Worm (Caenorhabditis elegans) whole organism, midembryonic: ENCODE results near the gene best-6.
"Not testable (repeated sequence)": the region's sequence is repeated elsewhere in the genome, so short reads cannot be mapped to it uniquely, and the experiment has no call there.

Source experiments
- T22C8.4 ChIP-seq: fragments of 200-800 bp; sonication (Bioruptor generic); IDR thresholded peaks from 2 replicates; pipeline ENCODE4 v1.3.6; 2022; ENCODE audit warnings: missing genetic modification characterization, missing compliant biosample characterization
- cog-1 ChIP-seq: sonication (generic microtip); optimal IDR thresholded peaks from 2 replicates; lab custom pipeline; 2016; ENCODE audit warnings: missing genetic modification characterization, missing compliant biosample characterization
- flt-1 ChIP-seq: fragments of 200-800 bp; sonication (Bioruptor generic); IDR thresholded peaks from 2 replicates; pipeline ENCODE4 v1.3.6; 2022; ENCODE audit warnings: missing genetic modification characterization, missing compliant biosample characterization
- klf-2 ChIP-seq: fragments of 200-800 bp; sonication (Bioruptor generic); conservative IDR thresholded peaks from 2 replicates; pipeline ENCODE4 v1.3.6; 2022; ENCODE audit warnings: missing genetic modification reagents, missing genetic modification characterization, missing compliant biosample characterization
- med-1 ChIP-seq: sonication (generic microtip); optimal IDR thresholded peaks from 2 replicates; lab custom pipeline; 2017; ENCODE audit warnings: missing genetic modification characterization, mild to moderate bottlenecking, missing compliant biosample characterization, antibody characterized with exemption, missing genetic modification reagents; ENCODE audit not compliant: insufficient read depth
- ref-1 ChIP-seq: fragments of 200-800 bp; sonication (Bioruptor generic); conservative IDR thresholded peaks from 2 replicates; pipeline ENCODE4 v1.3.6; 2022; ENCODE audit warnings: missing genetic modification reagents, missing genetic modification characterization, missing compliant biosample characterization
- tab-1 ChIP-seq: fragments of 200-800 bp; sonication (Bioruptor generic); IDR thresholded peaks from 2 replicates; pipeline ENCODE4 v1.3.6; 2022; ENCODE audit warnings: missing genetic modification characterization, missing compliant biosample characterization
- ztf-23 ChIP-seq: fragments of 200-800 bp; sonication (Bioruptor generic); IDR thresholded peaks from 2 replicates; pipeline ENCODE4 v1.3.6; 2022; ENCODE audit warnings: missing genetic modification reagents, missing genetic modification characterization, missing compliant biosample characterization
- ztf-29 ChIP-seq: fragments of 200-800 bp; sonication (Bioruptor generic); IDR thresholded peaks from 2 replicates; pipeline ENCODE4 v1.3.6; 2022; ENCODE audit warnings: missing genetic modification reagents, missing genetic modification characterization, missing compliant biosample characterization

The best-6 gene

ce11 chrIV:5028978-5029377 lies at the start of gene best-6, which contains the start of gene C09B9.2:
Gene best-6 (minus strand): TSS chrIV:5029078.
Gene C09B9.2 (plus strand): TSS chrIV:5029291.
- TF ChIP-seq ztf-23 (GFP tag; lab: Robert Waterston, UW) (no peak), flt-1 (GFP tag; lab: Robert Waterston, UW) (no peak), ref-1 (GFP tag; lab: Robert Waterston, UW) (no peak), tab-1 (GFP tag; lab: Robert Waterston, UW) (no peak), ztf-29 (GFP tag; lab: Robert Waterston, UW) (no peak), cog-1 (tag; lab: Kevin White, UChicago) (no peak), med-1 (GFP tag; lab: Kevin White, UChicago) (no peak), klf-2 (GFP tag; lab: Robert Waterston, UW) (no peak), T22C8.4 (no peak)

- TF ChIP-seq tab-1 (GFP tag; lab: Robert Waterston, UW), result 0 out of 2 replicates have a peak, but pooled peaks have one; percentile 22
- TF ChIP-seq ztf-29 (GFP tag; lab: Robert Waterston, UW), result no peak
- no peak for TF ChIP-seq med-1 (GFP tag; lab: Kevin White, UChicago)
- TF ChIP-seq cog-1 (tag; lab: Kevin White, UChicago), result no peak
Observed at ce11 chrIV:5077918-5078317, 49.0 kb upstream of the best-6 start.

ce11 chrIV:5076607-5077006 lies 47.7 kb upstream of the best-6 start:
- TF ChIP-seq med-1 (GFP tag; lab: Kevin White, UChicago) (no peak), T22C8.4 (no peak), cog-1 (tag; lab: Kevin White, UChicago) (no peak), ztf-29 (GFP tag; lab: Robert Waterston, UW) (no peak), klf-2 (GFP tag; lab: Robert Waterston, UW) (no peak), ref-1 (GFP tag; lab: Robert Waterston, UW) (no peak), flt-1 (GFP tag; lab: Robert Waterston, UW) (no peak), tab-1 (GFP tag; lab: Robert Waterston, UW) (no peak), ztf-23 (GFP tag; lab: Robert Waterston, UW) (no peak)

ce11 chrIV:5073836-5074235 lies 45.0 kb upstream of the best-6 start:
- no peak for TF ChIP-seq ztf-29 (GFP tag; lab: Robert Waterston, UW)
- no peak for TF ChIP-seq ref-1 (GFP tag; lab: Robert Waterston, UW)
- TF ChIP-seq T22C8.4, result no peak
- no peak for TF ChIP-seq tab-1 (GFP tag; lab: Robert Waterston, UW)
- no peak for TF ChIP-seq klf-2 (GFP tag; lab: Robert Waterston, UW)
- TF ChIP-seq ztf-23 (GFP tag; lab: Robert Waterston, UW), result no peak
- TF ChIP-seq flt-1 (GFP tag; lab: Robert Waterston, UW), result no peak
- no peak for TF ChIP-seq med-1 (GFP tag; lab: Kevin White, UChicago)
- TF ChIP-seq cog-1 (tag; lab: Kevin White, UChicago), result no peak

- TF ChIP-seq ztf-29 (GFP tag; lab: Robert Waterston, UW); ztf-23 (GFP tag; lab: Robert Waterston, UW); cog-1 (tag; lab: Kevin White, UChicago): not testable (repeated sequence)
Observed at ce11 chrIV:5070593-5070992, 41.7 kb upstream of the best-6 start, which contains the start of gene C02B10.6. Gene C02B10.6 (plus strand): TSS chrIV:5070893.

- TF ChIP-seq med-1 (GFP tag; lab: Kevin White, UChicago); ref-1 (GFP tag; lab: Robert Waterston, UW); ztf-23 (GFP tag; lab: Robert Waterston, UW): not testable (repeated sequence)
Observed at ce11 chrIV:5068541-5068940, 39.7 kb upstream of the best-6 start, which contains the start of the genes R13H9.6 and rmd-6. Gene R13H9.6 (minus strand): TSS chrIV:5068641. Gene rmd-6 (plus strand): TSS chrIV:5068845.

- TF ChIP-seq med-1 (GFP tag; lab: Kevin White, UChicago); tab-1 (GFP tag; lab: Robert Waterston, UW); ref-1 (GFP tag; lab: Robert Waterston, UW): not testable (repeated sequence)
Observed at ce11 chrIV:5066887-5067286, 38.0 kb upstream of the best-6 start, which contains the start of gene ttbk-2.2. Gene ttbk-2.2 (minus strand): TSS chrIV:5066987.

ce11 chrIV:5064961-5065360 lies 36.1 kb upstream of the best-6 start, which contains the start of gene msp-53:
Gene msp-53 (minus strand): TSS chrIV:5065061.
- not testable (repeated sequence) for TF ChIP-seq tab-1 (GFP tag; lab: Robert Waterston, UW); klf-2 (GFP tag; lab: Robert Waterston, UW); T22C8.4

- TF ChIP-seq tab-1 (GFP tag; lab: Robert Waterston, UW) (no peak), flt-1 (GFP tag; lab: Robert Waterston, UW) (no peak), T22C8.4 (no peak), klf-2 (GFP tag; lab: Robert Waterston, UW) (no peak), cog-1 (tag; lab: Kevin White, UChicago) (no peak), ztf-23 (GFP tag; lab: Robert Waterston, UW) (no peak), ref-1 (GFP tag; lab: Robert Waterston, UW) (no peak), med-1 (GFP tag; lab: Kevin White, UChicago) (no peak), ztf-29 (GFP tag; lab: Robert Waterston, UW) (no peak)
Observed at ce11 chrIV:5063297-5063696, 34.4 kb upstream of the best-6 start.

ce11 chrIV:5062278-5062677 lies 33.4 kb upstream of the best-6 start, which contains the start of gene msp-57:
Gene msp-57 (plus strand): TSS chrIV:5062578.
- not testable (repeated sequence) for TF ChIP-seq flt-1 (GFP tag; lab: Robert Waterston, UW); cog-1 (tag; lab: Kevin White, UChicago); ref-1 (GFP tag; lab: Robert Waterston, UW)
